Worm (Caenorhabditis elegans) whole organism, L4 larva: ENCODE data around the gene npl-10.

Experiments used
- D1046.2 ChIP-seq: fragments of 200-800 bp; sonication (Bioruptor generic); IDR thresholded peaks from 2 replicates; pipeline ENCODE4 v1.3.6; 2022; ENCODE audit warnings: missing genetic modification characterization, missing compliant biosample characterization
- R02D3.7 ChIP-seq: fragments of 150-350 bp; sonication (generic microtip); optimal IDR thresholded peaks from 3 replicates; lab custom pipeline; 2014; ENCODE audit warnings: missing biosample characterization, missing genetic modification characterization
- Y105C5A.15 ChIP-seq: fragments of 200-800 bp; sonication (Bioruptor generic); IDR thresholded peaks from 2 replicates; pipeline ENCODE4 v1.3.6; 2022; ENCODE audit warnings: missing genetic modification characterization, missing compliant biosample characterization
- Y48G9A.11 ChIP-seq: fragments of 200-800 bp; sonication (Bioruptor generic); IDR thresholded peaks from 2 replicates; pipeline ENCODE4 v1.3.6; 2022; ENCODE audit warnings: missing genetic modification reagents, missing genetic modification characterization, missing compliant biosample characterization
- aly-2 ChIP-seq: sonication (generic microtip); optimal IDR thresholded peaks from 2 replicates; lab custom pipeline; 2018; ENCODE audit warnings: missing biosample characterization, missing genetic modification characterization
- ceh-20 ChIP-seq: fragments of 200-800 bp; sonication (Bioruptor generic); IDR thresholded peaks from 2 replicates; pipeline ENCODE4 v1.3.6; 2022; ENCODE audit warnings: missing genetic modification reagents, missing genetic modification characterization, missing compliant biosample characterization
- ces-1 ChIP-seq: fragments of 150-350 bp; sonication (generic microtip); optimal IDR thresholded peaks from 4 replicates; lab custom pipeline; 2014; ENCODE audit warnings: missing biosample characterization, missing genetic modification reagents, missing genetic modification characterization
- daf-16 ChIP-seq, 3 experiments: sonication (generic microtip); optimal IDR thresholded peaks; 2 replicates each; lab custom pipeline; 2016 to 2017; ENCODE audit warnings: missing genetic modification characterization in 3 of 3, missing genetic modification reagents in 3 of 3, mild to moderate bottlenecking in 2 of 3, missing compliant biosample characterization in 2 of 3, missing biosample characterization in 1 of 3, moderate library complexity in 1 of 3
- daf-19 ChIP-seq: fragments of 200-800 bp; sonication (Bioruptor generic); conservative IDR thresholded peaks from 2 replicates; pipeline ENCODE4 v1.3.6; 2022; ENCODE audit warnings: missing genetic modification characterization, missing compliant biosample characterization
- dmd-6 ChIP-seq: fragments of 200-800 bp; sonication (Bioruptor generic); IDR thresholded peaks from 2 replicates; pipeline ENCODE4 v1.3.6; 2022; ENCODE audit warnings: missing genetic modification reagents, missing genetic modification characterization, missing compliant biosample characterization
- dmd-8 ChIP-seq: fragments of 200-800 bp; sonication (Bioruptor generic); IDR thresholded peaks from 2 replicates; pipeline ENCODE4 v1.3.6; 2022; ENCODE audit warnings: missing genetic modification characterization, missing compliant biosample characterization
- dmd-9 ChIP-seq: fragments of 200-800 bp; sonication (Bioruptor generic); IDR thresholded peaks from 2 replicates; pipeline ENCODE4 v1.3.6; 2022; ENCODE audit warnings: missing genetic modification reagents, missing genetic modification characterization, missing compliant biosample characterization
- dpl-1 ChIP-seq: fragments of 150-350 bp; optimal IDR thresholded peaks from 2 replicates; lab custom pipeline; 2014; ENCODE audit warnings: missing biosample characterization, missing genetic modification reagents, missing genetic modification characterization
- duxl-1 ChIP-seq: sonication (generic microtip); optimal IDR thresholded peaks from 2 replicates; lab custom pipeline; 2016; ENCODE audit warnings: mild to moderate bottlenecking, missing genetic modification characterization, moderate library complexity, missing compliant biosample characterization; ENCODE audit not compliant: poor library complexity
- dve-1 ChIP-seq: sonication (generic microtip); optimal IDR thresholded peaks from 2 replicates; lab custom pipeline; 2017; ENCODE audit warnings: antibody characterized with exemption, mild to moderate bottlenecking, missing genetic modification characterization, missing compliant biosample characterization; ENCODE audit not compliant: insufficient read depth
- egl-43 ChIP-seq: fragments of 200-800 bp; sonication (Bioruptor generic); IDR thresholded peaks from 2 replicates; pipeline ENCODE4 v1.3.6; 2022; ENCODE audit warnings: missing genetic modification reagents, missing genetic modification characterization, missing compliant biosample characterization
- gei-8 ChIP-seq: fragments of 200-800 bp; sonication (Bioruptor generic); optimal IDR thresholded peaks from 2 replicates; lab custom pipeline; 2018; ENCODE audit warnings: mild to moderate bottlenecking, missing genetic modification characterization, missing compliant biosample characterization
- hlh-11 ChIP-seq: fragments of 200-800 bp; sonication (Bioruptor generic); optimal IDR thresholded peaks from 2 replicates; lab custom pipeline; 2018; ENCODE audit warnings: mild to moderate bottlenecking, missing genetic modification characterization, missing compliant biosample characterization
- hlh-30 ChIP-seq: sonication (generic microtip); optimal IDR thresholded peaks from 2 replicates; lab custom pipeline; 2017; ENCODE audit warnings: antibody characterized with exemption, mild to moderate bottlenecking, missing genetic modification characterization, missing compliant biosample characterization; ENCODE audit not compliant: insufficient read depth
- lim-7 ChIP-seq: fragments of 200-800 bp; sonication (Bioruptor generic); IDR thresholded peaks from 2 replicates; pipeline ENCODE4 v1.3.6; 2022; ENCODE audit warnings: missing genetic modification characterization, missing compliant biosample characterization
- lin-1 ChIP-seq: fragments of 200-800 bp; sonication (Bioruptor generic); IDR thresholded peaks from 2 replicates; pipeline ENCODE4 v1.3.6; 2022; ENCODE audit warnings: missing genetic modification reagents, missing genetic modification characterization, missing compliant biosample characterization
- lin-29 ChIP-seq: fragments of 200-800 bp; sonication (Bioruptor generic); IDR thresholded peaks from 2 replicates; pipeline ENCODE4 v1.3.6; 2022; ENCODE audit warnings: missing genetic modification reagents, missing genetic modification characterization, missing compliant biosample characterization
- lin-38 ChIP-seq: fragments of 200-800 bp; sonication (Bioruptor generic); IDR thresholded peaks from 2 replicates; pipeline ENCODE4 v1.3.6; 2022; ENCODE audit warnings: missing genetic modification reagents, missing genetic modification characterization, missing compliant biosample characterization
- lsy-2 ChIP-seq, 2 experiments: fragments of 150-350 bp in 1 of 2; sonication (generic microtip) in 1 of 2; optimal IDR thresholded peaks; 2 replicates each; lab custom pipeline; 2014 to 2017; ENCODE audit warnings: missing biosample characterization in 2 of 2, missing genetic modification characterization in 2 of 2
- madf-9 ChIP-seq: fragments of 200-800 bp; sonication (Bioruptor generic); conservative IDR thresholded peaks from 2 replicates; pipeline ENCODE4 v1.3.6; 2022; ENCODE audit warnings: missing genetic modification reagents, missing genetic modification characterization, missing compliant biosample characterization
- mdt-29 ChIP-seq: fragments of 200-800 bp; sonication (Bioruptor generic); IDR thresholded peaks from 2 replicates; pipeline ENCODE4 v1.3.6; 2022; ENCODE audit warnings: missing genetic modification reagents, missing genetic modification characterization, missing compliant biosample characterization
- mep-1 ChIP-seq: fragments of 150-350 bp; sonication (generic microtip); optimal IDR thresholded peaks from 3 replicates; lab custom pipeline; 2014; ENCODE audit warnings: missing biosample characterization, missing genetic modification characterization
- mes-2 ChIP-seq: sonication (generic microtip); optimal IDR thresholded peaks from 2 replicates; lab custom pipeline; 2016; ENCODE audit warnings: missing genotype, mild to moderate bottlenecking, missing genetic modification characterization, missing compliant biosample characterization; ENCODE audit not compliant: poor library complexity, severe bottlenecking
- mxl-2 ChIP-seq: fragments of 200-800 bp; sonication (Bioruptor generic); conservative IDR thresholded peaks from 2 replicates; pipeline ENCODE4 v1.3.6; 2022; ENCODE audit warnings: missing genetic modification reagents, missing genetic modification characterization, missing compliant biosample characterization
- mxl-3 ChIP-seq: fragments of 200-800 bp; sonication (Bioruptor generic); optimal IDR thresholded peaks from 2 replicates; lab custom pipeline; 2018; ENCODE audit warnings: mild to moderate bottlenecking, missing genetic modification characterization, missing compliant biosample characterization
- nhr-10 ChIP-seq: fragments of 150-350 bp; optimal IDR thresholded peaks from 2 replicates; lab custom pipeline; 2014; ENCODE audit warnings: missing biosample characterization, missing genetic modification characterization
- nhr-102 ChIP-seq: sonication (generic microtip); optimal IDR thresholded peaks from 2 replicates; lab custom pipeline; 2016; ENCODE audit warnings: mild to moderate bottlenecking, missing genetic modification characterization, moderate library complexity, missing compliant biosample characterization
- nhr-28 ChIP-seq: fragments of 150-350 bp; optimal IDR thresholded peaks from 2 replicates; lab custom pipeline; 2014; ENCODE audit warnings: missing biosample characterization, missing genetic modification characterization
- nhr-42 ChIP-seq: fragments of 200-800 bp; sonication (Bioruptor generic); IDR thresholded peaks from 2 replicates; pipeline ENCODE4 v1.3.6; 2022; ENCODE audit warnings: missing genetic modification characterization, missing compliant biosample characterization
- nhr-77 ChIP-seq: fragments of 150-350 bp; optimal IDR thresholded peaks from 2 replicates; lab custom pipeline; 2014; ENCODE audit warnings: missing biosample characterization, missing genetic modification characterization
- rbr-2 ChIP-seq: sonication (generic microtip); optimal IDR thresholded peaks from 2 replicates; lab custom pipeline; 2016; ENCODE audit warnings: missing genotype, missing genetic modification characterization, missing compliant biosample characterization
- saeg-2 ChIP-seq: fragments of 200-800 bp; sonication (Bioruptor generic); IDR thresholded peaks from 2 replicates; pipeline ENCODE4 v1.3.6; 2022; ENCODE audit warnings: missing genetic modification reagents, missing genetic modification characterization, missing compliant biosample characterization
- snpc-1.2 ChIP-seq: fragments of 200-800 bp; sonication (Bioruptor generic); IDR thresholded peaks from 2 replicates; pipeline ENCODE4 v1.3.6; 2022; ENCODE audit warnings: missing genetic modification reagents, missing genetic modification characterization, missing compliant biosample characterization
- spr-1 ChIP-seq: sonication (generic microtip); optimal IDR thresholded peaks from 2 replicates; lab custom pipeline; 2016; ENCODE audit warnings: mild to moderate bottlenecking, missing genetic modification characterization, missing compliant biosample characterization
- tag-97 ChIP-seq: fragments of 200-800 bp; sonication (Bioruptor generic); IDR thresholded peaks from 2 replicates; pipeline ENCODE4 v1.3.6; 2022; ENCODE audit warnings: missing genetic modification characterization, missing compliant biosample characterization
- unc-130 ChIP-seq: sonication (generic microtip); optimal IDR thresholded peaks from 2 replicates; lab custom pipeline; 2016; ENCODE audit warnings: missing genetic modification reagents, missing genetic modification characterization, missing compliant biosample characterization
- unc-62 ChIP-seq, 3 experiments: fragments of 150-350 bp in 1 of 3; sonication (generic microtip); optimal IDR thresholded peaks in 2 of 3; peaks in 1 of 3; 1 replicate in 1 of 3; 2 replicates in 2 of 3; lab custom pipeline; 2014 to 2017; ENCODE audit warnings: missing biosample characterization in 3 of 3, missing genetic modification characterization in 3 of 3, missing genetic modification reagents in 3 of 3, missing genotype in 1 of 3
- vab-7 ChIP-seq: fragments of 200-800 bp; sonication (Bioruptor generic); IDR thresholded peaks from 2 replicates; pipeline ENCODE4 v1.3.6; 2022; ENCODE audit warnings: missing genetic modification reagents, missing genetic modification characterization, missing compliant biosample characterization
- zfp-3 ChIP-seq: fragments of 200-800 bp; sonication (Bioruptor generic); conservative IDR thresholded peaks from 2 replicates; pipeline ENCODE4 v1.3.6; 2022; ENCODE audit warnings: missing genetic modification reagents, missing genetic modification characterization, missing compliant biosample characterization

npl-10 gene

DNA sequence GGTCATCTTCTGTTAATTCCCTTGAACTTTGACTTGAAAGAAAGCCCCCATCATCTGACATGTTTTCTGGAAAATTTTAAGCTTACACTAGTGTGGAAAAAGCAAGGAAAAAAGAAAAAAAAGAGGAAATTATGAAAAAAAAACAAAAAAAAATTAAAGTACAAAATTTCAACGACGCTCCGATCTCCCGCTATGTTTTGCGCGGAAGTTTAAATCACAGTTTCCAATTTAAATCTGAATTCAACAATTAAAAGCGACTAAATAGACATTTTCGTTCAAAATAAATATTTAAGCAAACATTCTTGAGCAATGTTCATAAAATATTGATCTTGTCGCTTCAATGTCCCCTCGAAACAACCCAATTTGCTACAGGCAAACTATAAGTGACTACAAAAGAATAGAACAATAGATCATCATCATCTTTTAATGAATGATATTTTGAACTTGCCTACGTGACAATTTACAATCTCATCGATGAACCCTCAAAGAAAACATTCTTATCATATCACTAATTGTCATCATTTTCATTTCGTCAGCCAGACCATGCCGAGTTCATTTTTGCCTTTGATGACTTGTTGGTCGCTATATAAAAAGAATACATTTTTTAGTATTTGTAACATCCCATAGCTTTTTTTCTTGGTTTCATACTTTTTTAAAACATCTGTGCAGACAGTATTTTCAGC, 13.9 kb downstream of the npl-10 start, which contains the start of the genes metl-6 and nit-1 (continued):
- no peak for TF ChIP-seq Y105C5A.15 (GFP tag; lab: Robert Waterston, UW)
- TF ChIP-seq madf-9 (GFP tag; lab: Robert Waterston, UW): no peak
- no peak for TF ChIP-seq dmd-8 (GFP tag; lab: Robert Waterston, UW)
- no peak for TF ChIP-seq tag-97 (GFP tag; lab: Robert Waterston, UW)
- TF ChIP-seq gei-8: no peak
- TF ChIP-seq nhr-102 (tag; lab: Kevin White, UChicago): no peak
- no peak for TF ChIP-seq lin-29 (GFP tag; lab: Robert Waterston, UW)
- TF ChIP-seq dmd-9 (GFP tag; lab: Robert Waterston, UW): no peak
- TF ChIP-seq daf-19 (GFP tag; lab: Robert Waterston, UW): no peak
- TF ChIP-seq ces-1 (GFP tag; lab: Kevin White, UChicago): no peak
- TF ChIP-seq dmd-6 (GFP tag; lab: Robert Waterston, UW): peak; percentile 21; the same call in 1 of the 2 replicates
- TF ChIP-seq mes-2: no peak
- TF ChIP-seq lin-1: no peak
- no peak for TF ChIP-seq hlh-30
- TF ChIP-seq mdt-29 (GFP tag; lab: Robert Waterston, UW): no peak

DNA sequence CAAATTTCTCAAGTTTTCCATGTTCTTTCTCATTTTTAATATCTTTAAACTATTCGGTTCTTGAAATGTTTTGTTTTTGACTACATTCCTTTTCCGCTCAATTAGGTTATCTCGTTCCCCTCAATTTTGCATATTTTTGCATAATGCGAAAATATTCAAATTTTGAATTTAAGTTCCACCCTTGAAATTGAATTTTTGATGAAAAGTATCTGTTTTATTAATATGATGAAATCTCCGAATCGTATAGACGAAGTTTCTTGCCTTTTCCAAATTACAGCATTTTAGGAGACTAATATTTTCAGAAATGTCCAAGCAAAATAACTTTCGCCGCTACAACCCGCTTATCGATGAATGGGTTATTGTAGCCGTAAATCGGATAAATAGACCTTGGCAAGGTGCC, 17.1 kb downstream of the npl-10 start, which contains the start of gene ZK1058.3:
TSS of gene ZK1058.3 (plus strand) at position 301 of the 400 bp plus-strand sequence.
- TF ChIP-seq saeg-2 (no peak), aly-2 (no peak), lsy-2 (tag; optimal IDR thresholded peaks at IDR 0.05; lab: Kevin White, UChicago) (no peak), lin-29 (GFP tag; lab: Robert Waterston, UW) (no peak), dpl-1 (no peak), zfp-3 (GFP tag; lab: Robert Waterston, UW) (0 out of 2 replicates have a peak, but pooled peaks have one; percentile 37), unc-62 (GFP tag; optimal IDR thresholded peaks at IDR 0.05 in 1 of 2; lab: Kevin White, UChicago) (peak in 1 of 2 experiments; percentile 77), unc-62 (tag; optimal IDR thresholded peaks at IDR 0.05; lab: Kevin White, UChicago) (no peak)

DNA sequence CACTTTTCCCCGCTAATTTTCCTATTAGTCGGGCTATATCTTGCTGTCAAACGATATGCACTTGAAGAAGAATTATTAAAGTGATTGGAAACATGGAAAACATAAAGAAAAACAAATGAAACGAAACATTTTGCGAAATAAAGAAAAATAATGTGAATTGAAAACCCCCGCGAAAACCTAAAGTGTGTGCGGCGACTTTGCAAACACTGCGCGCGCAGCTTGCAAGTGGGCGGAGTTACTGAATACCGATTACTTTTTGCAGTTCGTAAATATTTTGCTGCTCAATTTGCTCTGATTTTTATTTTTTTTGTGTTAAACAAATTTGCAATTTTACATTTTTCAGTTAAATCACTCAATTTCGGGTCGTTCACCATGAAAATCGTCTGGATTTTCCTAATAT, 19.1 kb downstream of the npl-10 start, which contains the start of gene ccdc-47:
TSS of gene ccdc-47 (plus strand) at position 344 of the 400 bp plus-strand sequence.
- peak; percentile 12 for TF ChIP-seq rbr-2 (tag; lab: Kevin White, UChicago)
- no peak for TF ChIP-seq R02D3.7
- TF ChIP-seq dmd-6 (GFP tag; lab: Robert Waterston, UW): 0 out of 2 replicates have a peak, but pooled peaks have one; percentile 25
- 0 out of 2 replicates have a peak, but pooled peaks have one; percentile 14 for TF ChIP-seq snpc-1.2
- peak; percentile 60 for TF ChIP-seq unc-130 (GFP tag; lab: Kevin White, UChicago)
- TF ChIP-seq madf-9 (GFP tag; lab: Robert Waterston, UW): no peak
- TF ChIP-seq lin-38 (GFP tag; lab: Robert Waterston, UW): peak; percentile 61
- TF ChIP-seq mes-2: peak; percentile 93
- no peak for TF ChIP-seq Y48G9A.11 (GFP tag; lab: Robert Waterston, UW)
- peak; percentile 59 for TF ChIP-seq dve-1 (tag; lab: Kevin White, UChicago)
- 0 out of 2 replicates have a peak, but pooled peaks have one; percentile 47 for TF ChIP-seq egl-43 (GFP tag; lab: Robert Waterston, UW)
- TF ChIP-seq mep-1 (tag; lab: Kevin White, UChicago): peak; percentile 75
- TF ChIP-seq nhr-10: no peak
- no peak for TF ChIP-seq daf-16 (GFP tag; optimal IDR thresholded peaks at IDR 0.05; lab: Kevin White, UChicago)
- TF ChIP-seq daf-16 (tag; optimal IDR thresholded peaks at IDR 0.05; lab: Kevin White, UChicago): peak; percentile 47
- TF ChIP-seq lim-7 (GFP tag; lab: Robert Waterston, UW): no peak
- no peak for TF ChIP-seq ceh-20 (GFP tag; lab: Robert Waterston, UW)
- peak; percentile 28 for TF ChIP-seq hlh-11 (tag; lab: Kevin White, UChicago)
- no peak for TF ChIP-seq aly-2
- peak; percentile 6 for TF ChIP-seq hlh-30
- 0 out of 2 replicates have a peak, but pooled peaks have one; percentile 48 for TF ChIP-seq nhr-42 (GFP tag; lab: Robert Waterston, UW)
- TF ChIP-seq nhr-77: no peak
- no peak for TF ChIP-seq mxl-2 (GFP tag; lab: Robert Waterston, UW)
- TF ChIP-seq nhr-28 (tag; lab: Kevin White, UChicago): peak; percentile 10
- TF ChIP-seq duxl-1 (tag; lab: Kevin White, UChicago): peak; percentile 67
- 0 out of 2 replicates have a peak, but pooled peaks have one; percentile 42 for TF ChIP-seq vab-7 (GFP tag; lab: Robert Waterston, UW)
- TF ChIP-seq mxl-3 (GFP tag; lab: Kevin White, UChicago): peak; percentile 21
- no peak for TF ChIP-seq D1046.2 (GFP tag; lab: Robert Waterston, UW)
- peak; percentile 34 for TF ChIP-seq spr-1
